Fruit fly (Drosophila melanogaster) whole organism, embryonic: Measurements from ENCODE around the gene Bet1.

ENCODE experiments used
- ATbp ChIP-seq: fragments of 200-800 bp; sonication (Bioruptor generic); optimal IDR thresholded peaks from 2 replicates; lab custom pipeline; 2017; ENCODE audit warnings: missing biosample characterization, mild to moderate bottlenecking, missing genetic modification characterization, missing genetic modification reagents
- Bgb ChIP-seq: fragments of 200-800 bp; sonication (Bioruptor generic); IDR thresholded peaks from 2 replicates; pipeline ENCODE4 v1.3.6; 2022; ENCODE audit warnings: missing biosample characterization, missing genetic modification characterization; ENCODE audit not compliant: partially characterized antibody
- C15 ChIP-seq: fragments of 200-800 bp; sonication (Bioruptor generic); IDR thresholded peaks from 3 replicates; pipeline ENCODE4 v1.3.6; 2022; ENCODE audit warnings: missing biosample characterization, missing genetic modification characterization
- CG10565 ChIP-seq: fragments of 200-800 bp; sonication (Bioruptor generic); optimal IDR thresholded peaks from 3 replicates; lab custom pipeline; 2016; ENCODE audit warnings: missing biosample characterization, mild to moderate bottlenecking, missing genetic modification characterization
- CG10654 ChIP-seq: fragments of 200-800 bp; sonication (Bioruptor generic); optimal IDR thresholded peaks from 2 replicates; lab custom pipeline; 2016; ENCODE audit warnings: missing biosample characterization, missing genetic modification characterization
- CG11560 ChIP-seq: fragments of 200-800 bp; sonication (Bioruptor generic); IDR thresholded peaks from 3 replicates; pipeline ENCODE4 v1.3.6; 2022; ENCODE audit warnings: missing biosample characterization, missing genetic modification characterization
- CG12071 ChIP-seq: fragments of 200-800 bp; sonication (Bioruptor generic); optimal IDR thresholded peaks from 3 replicates; lab custom pipeline; 2018; ENCODE audit warnings: missing biosample characterization, mild to moderate bottlenecking, missing genetic modification characterization
- CG12744 ChIP-seq: fragments of 200-800 bp; sonication (Bioruptor generic); optimal IDR thresholded peaks from 2 replicates; lab custom pipeline; 2016; ENCODE audit warnings: missing biosample characterization, missing genetic modification characterization
- CG15514 ChIP-seq: fragments of 200-800 bp; sonication (Bioruptor generic); optimal IDR thresholded peaks from 3 replicates; lab custom pipeline; 2017; ENCODE audit warnings: missing biosample characterization, missing genetic modification characterization, mild to moderate bottlenecking, moderate library complexity, missing genetic modification reagents
- CG17359 ChIP-seq: fragments of 200-800 bp; sonication (Bioruptor generic); optimal IDR thresholded peaks from 3 replicates; lab custom pipeline; 2018; ENCODE audit warnings: missing biosample characterization, mild to moderate bottlenecking, missing genetic modification characterization, moderate library complexity
- CG17385 ChIP-seq: fragments of 200-800 bp; sonication (Bioruptor generic); optimal IDR thresholded peaks from 3 replicates; lab custom pipeline; 2018; ENCODE audit warnings: missing biosample characterization, mild to moderate bottlenecking, missing genetic modification characterization
- CG17829 ChIP-seq: fragments of 200-800 bp; optimal IDR thresholded peaks from 2 replicates; lab custom pipeline; 2019; ENCODE audit warnings: missing biosample characterization, mild to moderate bottlenecking, missing genetic modification characterization, moderate library complexity
- CG18262 ChIP-seq: fragments of 200-800 bp; optimal IDR thresholded peaks from 3 replicates; lab custom pipeline; 2019; ENCODE audit warnings: missing biosample characterization, mild to moderate bottlenecking, missing genetic modification characterization, moderate library complexity
- CG18476 ChIP-seq: fragments of 200-800 bp; sonication (Bioruptor generic); optimal IDR thresholded peaks from 2 replicates; lab custom pipeline; 2016; ENCODE audit warnings: missing biosample characterization, mild to moderate bottlenecking, missing genetic modification characterization
- CG18619 ChIP-seq: fragments of 200-800 bp; sonication (Bioruptor generic); optimal IDR thresholded peaks from 3 replicates; lab custom pipeline; 2017; ENCODE audit warnings: missing biosample characterization, mild to moderate bottlenecking, missing genetic modification characterization
- CG18764 ChIP-seq: fragments of 200-800 bp; sonication (Bioruptor generic); optimal IDR thresholded peaks from 3 replicates; lab custom pipeline; 2016; ENCODE audit warnings: missing biosample characterization, missing genetic modification characterization
- CG3065 ChIP-seq: fragments of 200-800 bp; sonication (Bioruptor generic); optimal IDR thresholded peaks from 2 replicates; lab custom pipeline; 2016; ENCODE audit warnings: missing biosample characterization, missing genetic modification characterization
- CG3163 ChIP-seq: fragments of 200-800 bp; sonication (Bioruptor generic); optimal IDR thresholded peaks from 3 replicates; lab custom pipeline; 2016; ENCODE audit warnings: missing biosample characterization, missing genetic modification characterization
- CG4328 ChIP-seq: fragments of 200-800 bp; sonication (Bioruptor generic); optimal IDR thresholded peaks from 3 replicates; lab custom pipeline; 2017; ENCODE audit warnings: missing biosample characterization, missing genetic modification reagents, missing genetic modification characterization
- CG4404 ChIP-seq: fragments of 200-800 bp; sonication (Bioruptor generic); IDR thresholded peaks from 2 replicates; pipeline ENCODE4 v1.3.6; 2022; ENCODE audit warnings: missing biosample characterization, missing genetic modification characterization
- CG4424 ChIP-seq: fragments of 200-800 bp; sonication (Bioruptor generic); optimal IDR thresholded peaks from 3 replicates; lab custom pipeline; 2016; ENCODE audit warnings: missing biosample characterization, missing genetic modification characterization
- CG4617 ChIP-seq: fragments of 200-800 bp; sonication (Bioruptor generic); optimal IDR thresholded peaks from 3 replicates; lab custom pipeline; 2016; ENCODE audit warnings: missing biosample characterization, missing genetic modification characterization, borderline replicate concordance
- CG9727 ChIP-seq: fragments of 200-800 bp; sonication (Bioruptor generic); optimal IDR thresholded peaks from 3 replicates; lab custom pipeline; 2017; ENCODE audit warnings: missing biosample characterization, mild to moderate bottlenecking, missing genetic modification characterization
- Dek ChIP-seq: fragments of 200-800 bp; sonication (Bioruptor generic); optimal IDR thresholded peaks from 3 replicates; lab custom pipeline; 2019; ENCODE audit warnings: missing biosample characterization, mild to moderate bottlenecking, missing genetic modification characterization, moderate library complexity
- E2f2 ChIP-seq: fragments of 200-800 bp; sonication (Bioruptor generic); IDR thresholded peaks from 2 replicates; pipeline ENCODE4 v1.3.6; 2022; ENCODE audit warnings: missing biosample characterization, missing genetic modification characterization
- Elba2 ChIP-seq: fragments of 200-800 bp; sonication (Bioruptor generic); optimal IDR thresholded peaks from 3 replicates; lab custom pipeline; 2016; ENCODE audit warnings: missing biosample characterization, missing genetic modification characterization
- Fer1 ChIP-seq: fragments of 200-800 bp; sonication (Bioruptor generic); optimal IDR thresholded peaks from 2 replicates; lab custom pipeline; 2017; ENCODE audit warnings: missing biosample characterization, mild to moderate bottlenecking, missing genetic modification characterization
- Hey ChIP-seq: fragments of 200-800 bp; sonication (Bioruptor generic); optimal IDR thresholded peaks from 3 replicates; lab custom pipeline; 2018; ENCODE audit warnings: missing biosample characterization, mild to moderate bottlenecking, missing genetic modification characterization
- Med ChIP-seq: fragments of 200-800 bp; sonication (Bioruptor generic); peaks from one replicate; lab custom pipeline; 2016; ENCODE audit warnings: missing biosample characterization, missing genetic modification characterization, mild to moderate bottlenecking, inconsistent platforms, moderate library complexity
- NK7.1 ChIP-seq: fragments of 200-800 bp; sonication (Bioruptor generic); optimal IDR thresholded peaks from 3 replicates; lab custom pipeline; 2016; ENCODE audit warnings: missing biosample characterization, missing genetic modification characterization
- Taf1 ChIP-seq: fragments of 200-800 bp; sonication (Bioruptor generic); IDR thresholded peaks from 2 replicates; pipeline ENCODE4 v1.3.6; 2022; ENCODE audit warnings: missing biosample characterization, missing genetic modification characterization
- Tbp ChIP-seq: fragments of >200 bp; optimal IDR thresholded peaks from 2 replicates; lab custom pipeline; 2018; ENCODE audit warnings: missing biosample characterization, missing genetic modification characterization
- bsh ChIP-seq, 2 experiments: fragments of 200-800 bp; sonication (Bioruptor generic); optimal IDR thresholded peaks; 2 replicates each; lab custom pipeline; 2017 to 2018; ENCODE audit warnings: mild to moderate bottlenecking in 2 of 2, missing biosample characterization in 2 of 2, missing genetic modification characterization in 2 of 2, moderate library complexity in 1 of 2
- cg ChIP-seq: fragments of 200-800 bp; sonication (Bioruptor generic); optimal IDR thresholded peaks from 3 replicates; lab custom pipeline; 2019; ENCODE audit warnings: missing biosample characterization, mild to moderate bottlenecking, missing genetic modification characterization, moderate library complexity
- ci ChIP-seq: fragments of 200-800 bp; sonication (Bioruptor generic); IDR thresholded peaks from 3 replicates; pipeline ENCODE4 v1.3.6; 2022; ENCODE audit warnings: missing biosample characterization, missing genetic modification characterization
- dan ChIP-seq: fragments of 200-800 bp; sonication (Bioruptor generic); IDR thresholded peaks from 2 replicates; pipeline ENCODE4 v1.3.6; 2022; ENCODE audit warnings: missing biosample characterization, missing genetic modification characterization
- gro ChIP-seq: fragments of 200-800 bp; sonication (Bioruptor generic); optimal IDR thresholded peaks from 2 replicates; lab custom pipeline; 2016; ENCODE audit warnings: missing biosample characterization, missing genetic modification characterization
- hth ChIP-seq: fragments of >200 bp; optimal IDR thresholded peaks from 2 replicates; lab custom pipeline; 2017; ENCODE audit warnings: inconsistent platforms
- insv ChIP-seq, 2 experiments: fragments of 200-800 bp; sonication (Bioruptor generic); optimal IDR thresholded peaks; 3 replicates each; lab custom pipeline; 2016 to 2018; ENCODE audit warnings: missing biosample characterization in 2 of 2, missing genetic modification characterization in 2 of 2
- klu ChIP-seq: fragments of 200-800 bp; sonication (Bioruptor generic); IDR thresholded peaks from 2 replicates; pipeline ENCODE4 v1.3.6; 2022; ENCODE audit warnings: missing biosample characterization, missing genetic modification characterization
- lola ChIP-seq, 3 experiments: fragments of >200 bp in 2 of 3; fragments of 200-800 bp in 1 of 3; sonication (Bioruptor generic) in 1 of 3; optimal IDR thresholded peaks; 2 replicates each; lab custom pipeline; 2017 to 2019; ENCODE audit warnings: missing biosample characterization in 3 of 3, missing genetic modification characterization in 3 of 3, mild to moderate bottlenecking in 1 of 3, moderate library complexity in 1 of 3
- p53 ChIP-seq: fragments of 200-800 bp; sonication (Bioruptor generic); optimal IDR thresholded peaks from 2 replicates; lab custom pipeline; 2016; ENCODE audit warnings: missing biosample characterization, missing genetic modification characterization
- sens ChIP-seq: fragments of 200-800 bp; sonication (Bioruptor generic); peaks from one replicate; lab custom pipeline; 2016; ENCODE audit warnings: missing biosample characterization, missing genetic modification characterization
- sima ChIP-seq: fragments of 200-800 bp; sonication (Bioruptor generic); optimal IDR thresholded peaks from 2 replicates; lab custom pipeline; 2016; ENCODE audit warnings: missing biosample characterization, missing genetic modification characterization
- sisA ChIP-seq: fragments of 200-800 bp; sonication (Bioruptor generic); IDR thresholded peaks from 2 replicates; pipeline ENCODE4 v1.3.6; 2022; ENCODE audit warnings: missing biosample characterization, missing genetic modification characterization
- slou ChIP-seq: fragments of 200-800 bp; sonication (Bioruptor generic); optimal IDR thresholded peaks from 3 replicates; lab custom pipeline; 2016; ENCODE audit warnings: missing biosample characterization, missing genetic modification characterization
- tgo ChIP-seq: fragments of 200-800 bp; sonication (Bioruptor generic); IDR thresholded peaks from 3 replicates; pipeline ENCODE4 v1.3.6; 2022; ENCODE audit warnings: missing biosample characterization, missing genetic modification characterization
- trh ChIP-seq: fragments of 200-800 bp; sonication (Bioruptor generic); optimal IDR thresholded peaks from 2 replicates; lab custom pipeline; 2016; ENCODE audit warnings: missing biosample characterization, missing genetic modification characterization
- usp ChIP-seq: fragments of >200 bp; optimal IDR thresholded peaks from 2 replicates; lab custom pipeline; 2017; ENCODE audit warnings: missing biosample characterization, missing genetic modification characterization
- vfl ChIP-seq: fragments of 200-800 bp; sonication (Bioruptor generic); optimal IDR thresholded peaks from 2 replicates; lab custom pipeline; 2016; ENCODE audit warnings: missing biosample characterization, missing genetic modification characterization

Bet1 gene

dm6 chr3L:19233798-19234781 lies 27.1 kb upstream of the Bet1 start (continued):
- TF ChIP-seq CG9727 (GFP tag; lab: Kevin White, UChicago) = no peak
- no peak for TF ChIP-seq E2f2 (GFP tag; lab: Robert Waterston, UW)
- peak; percentile 33 to 74 for TF ChIP-seq bsh (GFP tag; optimal IDR thresholded peaks at IDR 0.05; lab: Kevin White, UChicago)
- no peak for TF ChIP-seq p53
- TF ChIP-seq C15 (GFP tag; lab: Robert Waterston, UW) = no peak
- no peak for TF ChIP-seq slou (GFP tag; lab: Kevin White, UChicago)
- no peak for TF ChIP-seq CG18619
- TF ChIP-seq Med = peak; percentile 59
- no peak for TF ChIP-seq cg (GFP tag; lab: Kevin White, UChicago)
- TF ChIP-seq CG18262 (tag; lab: Kevin White, UChicago) = peak; percentile 67
- TF ChIP-seq tgo (GFP tag; lab: Robert Waterston, UW) = no peak
- no peak for TF ChIP-seq Bgb (GFP tag; lab: Robert Waterston, UW)
- peak in 1 of 3 experiments; percentile 32 for TF ChIP-seq lola (GFP tag; optimal IDR thresholded peaks at IDR 0.05; lab: Kevin White, UChicago)
- no peak for TF ChIP-seq ATbp (GFP tag; lab: Kevin White, UChicago)
- no peak for TF ChIP-seq CG11560 (tag; lab: Robert Waterston, UW)
- TF ChIP-seq CG17829 (tag; lab: Kevin White, UChicago) = no peak
- no peak for TF ChIP-seq Tbp
- no peak for TF ChIP-seq sima (GFP tag; lab: Kevin White, UChicago)
- TF ChIP-seq Hey (tag; lab: Kevin White, UChicago) = no peak
- TF ChIP-seq CG4617 (GFP tag; lab: Kevin White, UChicago) = no peak
- no peak for TF ChIP-seq CG3163 (GFP tag; lab: Kevin White, UChicago)
- TF ChIP-seq CG12071 (GFP tag; lab: Kevin White, UChicago) = no peak
- TF ChIP-seq CG18764 (GFP tag; lab: Kevin White, UChicago) = no peak
- peak; percentile 75 for TF ChIP-seq sens (GFP tag; lab: Kevin White, UChicago)
- no peak for TF ChIP-seq Fer1 (GFP tag; lab: Kevin White, UChicago)
- no peak for TF ChIP-seq Elba2 (GFP tag; lab: Kevin White, UChicago)
- no peak for TF ChIP-seq CG17359 (tag; lab: Kevin White, UChicago)
- no peak for TF ChIP-seq NK7.1 (GFP tag; lab: Kevin White, UChicago)
- no peak for TF ChIP-seq CG10565 (GFP tag; lab: Kevin White, UChicago)
- TF ChIP-seq Taf1 (GFP tag; lab: Robert Waterston, UW) = no peak
- TF ChIP-seq CG4404 (GFP tag; lab: Robert Waterston, UW) = no peak
- TF ChIP-seq trh (GFP tag; lab: Kevin White, UChicago) = no peak
- TF ChIP-seq gro (GFP tag; lab: Kevin White, UChicago) = no peak
- no peak for TF ChIP-seq CG4328 (GFP tag; lab: Kevin White, UChicago)
- TF ChIP-seq vfl (GFP tag; lab: Kevin White, UChicago) = no peak
- TF ChIP-seq klu = no peak
- no peak for TF ChIP-seq hth (lab: Kevin White, UChicago)
- TF ChIP-seq CG17385 = no peak
- no peak for TF ChIP-seq CG18476 (GFP tag; lab: Kevin White, UChicago)
- TF ChIP-seq usp (GFP tag; lab: Kevin White, UChicago) = no peak
- TF ChIP-seq dan (GFP tag; lab: Robert Waterston, UW) = no peak
- TF ChIP-seq CG12744 (GFP tag; lab: Kevin White, UChicago) = no peak
- TF ChIP-seq CG10654 = no peak
- no peak for TF ChIP-seq CG3065 (GFP tag; lab: Kevin White, UChicago)
- TF ChIP-seq sisA = no peak
- TF ChIP-seq Dek (tag; lab: Kevin White, UChicago) = no peak
- TF ChIP-seq insv (GFP tag; optimal IDR thresholded peaks at IDR 0.05; lab: Kevin White, UChicago) = no peak
- TF ChIP-seq CG15514 = no peak
- no peak for TF ChIP-seq ci
- TF ChIP-seq CG4424 = no peak
